Worm (Caenorhabditis elegans): Measurements from ENCODE around the gene C01C4.2.

ce11 chrX:3694172-3694571 is 20.7 kb upstream of the C01C4.2 start:
- TF ChIP-seq nhr-111 (GFP tag; optimal IDR thresholded peaks at IDR 0.05) (no peak), dve-1 (tag; optimal IDR thresholded peaks at IDR 0.05; ENCODE audit: insufficient read depth) (peak; percentile 4), Y48G9A.11 (GFP tag; IDR thresholded peaks at IDR 0.05) (no peak)
